Worm (Caenorhabditis elegans): ENCODE data around the gene K02D10.2.

ce11 chrIII:8785426-8785825 lies 14.4 kb upstream of the K02D10.2 start:
- TF ChIP-seq ama-1 (optimal IDR thresholded peaks at IDR 0.05) (no peak), hlh-8 (tag; optimal IDR thresholded peaks at IDR 0.05) (no peak), ceh-34 (tag; optimal IDR thresholded peaks at IDR 0.05) (no peak), pqm-1 (tag; optimal IDR thresholded peaks at IDR 0.05) (no peak), sdc-2 (tag; optimal IDR thresholded peaks at IDR 0.05) (no peak), ceh-24 (tag; optimal IDR thresholded peaks at IDR 0.05) (no peak), eyg-1 (tag; optimal IDR thresholded peaks at IDR 0.05) (no peak), C38D4.7 (GFP tag; optimal IDR thresholded peaks at IDR 0.05) (no peak), nhr-11 (tag; optimal IDR thresholded peaks at IDR 0.05) (no peak), pha-4 (tag; optimal IDR thresholded peaks at IDR 0.05) (no peak), elt-2 (tag; optimal IDR thresholded peaks at IDR 0.05) (no peak), F13H6.1 (tag; optimal IDR thresholded peaks at IDR 0.05) (no peak)
